Fruit fly (Drosophila melanogaster): ENCODE data around the gene CG31676.
A peak's percentile ranks its signal among the peaks of the same experiment; 100 is the strongest.

The CG31676 gene

dm6 chr2L:20822489-20823195 lies 17.9 kb upstream of the CG31676 start, which contains the start of gene CG9331 (continued):
- TF ChIP-seq CG11696 (GFP tag; IDR thresholded peaks at IDR 0.05) (no peak), dpn (GFP tag; optimal IDR thresholded peaks at IDR 0.05) (no peak), Bteb2 (GFP tag; optimal IDR thresholded peaks at IDR 0.05) (no peak), CG9215 (GFP tag; IDR thresholded peaks at IDR 0.05) (peak; percentile 84), CG2120 (GFP tag; optimal IDR thresholded peaks at IDR 0.05) (no peak), CG1792 (GFP tag; optimal IDR thresholded peaks at IDR 0.05) (no peak), CG7928 (GFP tag; optimal IDR thresholded peaks at IDR 0.05) (no peak), dm (GFP tag; optimal IDR thresholded peaks at IDR 0.05) (peak; percentile 3), Lim3 (GFP tag; IDR thresholded peaks at IDR 0.05) (no peak), zfh1 (GFP tag; IDR thresholded peaks at IDR 0.05) (no peak), abd-A (tag; optimal IDR thresholded peaks at IDR 0.05) (peak; percentile 92), CG12744 (GFP tag; optimal IDR thresholded peaks at IDR 0.05) (no peak), yki (optimal IDR thresholded peaks at IDR 0.05) (no peak), CG3065 (GFP tag; optimal IDR thresholded peaks at IDR 0.05) (no peak), CG3847 (GFP tag; IDR thresholded peaks at IDR 0.05) (no peak), Rfx (GFP tag; IDR thresholded peaks at IDR 0.05) (no peak), zen (tag; optimal IDR thresholded peaks at IDR 0.05) (peak; percentile 70), ro (GFP tag; IDR thresholded peaks at IDR 0.05) (no peak), GATAe (GFP tag; conservative IDR thresholded peaks at IDR 0.05) (no peak), CG6765 (GFP tag; optimal IDR thresholded peaks at IDR 0.05) (no peak), CG12219 (GFP tag; optimal IDR thresholded peaks at IDR 0.05) (no peak), CG15073 (GFP tag; optimal IDR thresholded peaks at IDR 0.05) (no peak), chif (GFP tag; optimal IDR thresholded peaks at IDR 0.05) (no peak), Fer1 (GFP tag; optimal IDR thresholded peaks at IDR 0.05) (no peak), Stat92E (GFP tag; optimal IDR thresholded peaks at IDR 0.05) (peak in 1 of 3 experiments; percentile 72), CG33213 (GFP tag; optimal IDR thresholded peaks at IDR 0.05) (no peak), tgo (GFP tag; IDR thresholded peaks at IDR 0.05) (no peak), otp (GFP tag; IDR thresholded peaks at IDR 0.05) (0 out of 3 replicates have a peak, but pooled peaks have one; percentile 30), h (optimal IDR thresholded peaks at IDR 0.05) (no peak), Dip2 (GFP tag; IDR thresholded peaks at IDR 0.05) (no peak), klu (GFP tag; IDR thresholded peaks at IDR 0.05) (no peak), Lhr (GFP tag; optimal IDR thresholded peaks at IDR 0.05) (peak; percentile 68), CG34422 (GFP tag; IDR thresholded peaks at IDR 0.05) (peak; percentile 71; the same call in 2 of the 3 replicates), wor (GFP tag; IDR thresholded peaks at IDR 0.05) (no peak), nau (GFP tag; optimal IDR thresholded peaks at IDR 0.05) (peak; percentile 24), Ravus (GFP tag; IDR thresholded peaks at IDR 0.05) (no peak), CG18619 (GFP tag; optimal IDR thresholded peaks at IDR 0.05) (no peak), CG8281 (tag; optimal IDR thresholded peaks at IDR 0.05) (no peak), Sox100B (GFP tag; optimal IDR thresholded peaks at IDR 0.05) (no peak), CG17802 (tag; optimal IDR thresholded peaks at IDR 0.05) (no peak), Eip74EF (GFP tag; optimal IDR thresholded peaks at IDR 0.05) (no peak), kni (GFP tag; optimal IDR thresholded peaks at IDR 0.05) (peak; percentile 86), CG9876 (GFP tag; optimal IDR thresholded peaks at IDR 0.05) (no peak), CG4854 (GFP tag; optimal IDR thresholded peaks at IDR 0.05) (no peak), CG14710 (tag; optimal IDR thresholded peaks at IDR 0.05) (no peak), oc (tag; optimal IDR thresholded peaks at IDR 0.05) (peak; percentile 36), CG2129 (GFP tag; IDR thresholded peaks at IDR 0.05; ENCODE audit: partially characterized antibody) (no peak), Nf-YA (GFP tag; IDR thresholded peaks at IDR 0.05) (no peak), cwo (GFP tag; optimal IDR thresholded peaks at IDR 0.05) (no peak), CG13123 (GFP tag; optimal IDR thresholded peaks at IDR 0.05) (no peak), CG17829 (tag; optimal IDR thresholded peaks at IDR 0.05) (peak; percentile 87)

All from whole organism, embryonic.